Worm (Caenorhabditis elegans) whole organism, L4/young adult: Measurements from ENCODE around the gene srb-1.

Experiments
- W03F9.2 ChIP-seq: fragments of 150-350 bp; optimal IDR thresholded peaks from 2 replicates; lab custom pipeline; 2014; ENCODE audit warnings: missing biosample characterization, missing genetic modification characterization
- dao-5 ChIP-seq: sonication (generic microtip); optimal IDR thresholded peaks from 2 replicates; lab custom pipeline; 2016; ENCODE audit warnings: missing genotype, missing genetic modification characterization, moderate library complexity, missing compliant biosample characterization
- him-1 ChIP-seq: sonication (generic microtip); optimal IDR thresholded peaks from 2 replicates; lab custom pipeline; 2016; ENCODE audit warnings: missing genotype, missing genetic modification reagents, missing genetic modification characterization, missing compliant biosample characterization

DNA sequence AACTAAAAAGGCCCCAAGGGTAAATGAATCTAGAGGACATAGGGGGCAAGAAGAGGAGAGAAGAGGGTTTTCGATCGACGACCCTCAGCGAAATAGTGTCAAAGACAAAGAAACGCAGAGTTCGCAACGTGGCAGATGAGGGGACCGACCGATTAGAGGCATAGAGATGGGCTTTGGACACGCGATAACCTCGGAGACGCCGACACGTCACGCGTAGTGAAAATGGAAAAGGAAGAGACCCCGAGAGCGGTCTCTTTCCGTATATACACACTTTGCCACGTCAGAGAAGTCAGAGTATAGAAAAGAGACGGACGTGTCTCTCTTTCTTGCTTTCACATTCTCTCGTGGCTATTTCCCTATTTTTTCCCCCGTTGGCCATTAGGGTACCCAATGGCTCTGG, 10.7 kb upstream of the srb-1 start:
- TF ChIP-seq him-1 (tag; lab: Kevin White, UChicago) (peak; percentile 44), W03F9.2 (tag; lab: Kevin White, UChicago) (no peak), dao-5 (tag; lab: Kevin White, UChicago) (no peak)
